Worm (Caenorhabditis elegans) whole organism, young adult: ENCODE results near the gene C06E8.5.

Experiments used
- B0336.3 ChIP-seq: fragments of 200-800 bp; sonication (Bioruptor generic); IDR thresholded peaks from 2 replicates; pipeline ENCODE4 v1.3.6; 2022; ENCODE audit warnings: missing genetic modification characterization, missing compliant biosample characterization
- F23B12.7 ChIP-seq: sonication (generic microtip); optimal IDR thresholded peaks from 2 replicates; lab custom pipeline; 2017; ENCODE audit warnings: missing genetic modification characterization, mild to moderate bottlenecking, missing compliant biosample characterization, antibody characterized with exemption, moderate library complexity; ENCODE audit not compliant: insufficient read depth
- F33H1.4 ChIP-seq: fragments of 200-800 bp; sonication (Bioruptor generic); IDR thresholded peaks from 2 replicates; pipeline ENCODE4 v1.3.6; 2022; ENCODE audit warnings: missing genetic modification reagents, missing genetic modification characterization, missing compliant biosample characterization
- F39B2.1 ChIP-seq: fragments of 200-800 bp; sonication (Bioruptor generic); IDR thresholded peaks from 2 replicates; pipeline ENCODE4 v1.3.6; 2022; ENCODE audit warnings: missing genetic modification reagents, missing genetic modification characterization, missing compliant biosample characterization
- F57A8.1 ChIP-seq: fragments of 200-800 bp; sonication (Bioruptor generic); optimal IDR thresholded peaks from 2 replicates; lab custom pipeline; 2018; ENCODE audit warnings: mild to moderate bottlenecking, missing genetic modification characterization, moderate library complexity, missing compliant biosample characterization
- T26A5.8 ChIP-seq: sonication (generic microtip); optimal IDR thresholded peaks from 2 replicates; lab custom pipeline; 2016; ENCODE audit warnings: missing genetic modification characterization, missing compliant biosample characterization
- Y79H2A.3 ChIP-seq: fragments of 200-800 bp; sonication (Bioruptor generic); conservative IDR thresholded peaks from 2 replicates; pipeline ENCODE4 v1.3.6; 2022; ENCODE audit warnings: missing genetic modification reagents, missing genetic modification characterization, missing compliant biosample characterization
- ZK185.1 ChIP-seq: sonication (generic microtip); optimal IDR thresholded peaks from 2 replicates; lab custom pipeline; 2016; ENCODE audit warnings: mild to moderate bottlenecking, missing genetic modification characterization, missing compliant biosample characterization; ENCODE audit not compliant: poor library complexity, severe bottlenecking
- aptf-3 ChIP-seq: fragments of 200-800 bp; sonication (Bioruptor generic); IDR thresholded peaks from 2 replicates; pipeline ENCODE4 v1.3.6; 2022; ENCODE audit warnings: missing genetic modification characterization, missing compliant biosample characterization
- attf-3 ChIP-seq: fragments of 200-800 bp; sonication (Bioruptor generic); conservative IDR thresholded peaks from 2 replicates; pipeline ENCODE4 v1.3.6; 2022; ENCODE audit warnings: missing genetic modification reagents, missing genetic modification characterization, missing compliant biosample characterization
- attf-6 ChIP-seq: fragments of 200-800 bp; sonication (Bioruptor generic); IDR thresholded peaks from 2 replicates; pipeline ENCODE4 v1.3.6; 2022; ENCODE audit warnings: missing genetic modification reagents, missing genetic modification characterization, missing compliant biosample characterization
- bed-2 ChIP-seq: fragments of 200-800 bp; sonication (Bioruptor generic); IDR thresholded peaks from 2 replicates; pipeline ENCODE4 v1.3.6; 2022; ENCODE audit warnings: missing genetic modification reagents, missing genetic modification characterization, missing compliant biosample characterization
- ceh-100 ChIP-seq: fragments of 200-800 bp; sonication (Bioruptor generic); IDR thresholded peaks from 2 replicates; pipeline ENCODE4 v1.3.6; 2022; ENCODE audit warnings: missing genetic modification reagents, missing genetic modification characterization, missing compliant biosample characterization
- ceh-27 ChIP-seq: fragments of 200-800 bp; sonication (Bioruptor generic); optimal IDR thresholded peaks from 2 replicates; lab custom pipeline; 2018; ENCODE audit warnings: mild to moderate bottlenecking, missing genetic modification characterization, moderate library complexity, missing compliant biosample characterization
- ceh-40 ChIP-seq: fragments of 200-800 bp; sonication (Bioruptor generic); IDR thresholded peaks from 2 replicates; pipeline ENCODE4 v1.3.6; 2022; ENCODE audit warnings: missing genetic modification characterization, missing compliant biosample characterization
- ceh-91 ChIP-seq: fragments of 200-800 bp; sonication (Bioruptor generic); IDR thresholded peaks from 2 replicates; pipeline ENCODE4 v1.3.6; 2022; ENCODE audit warnings: missing genetic modification reagents, missing genetic modification characterization, missing compliant biosample characterization
- chd-7 ChIP-seq: sonication (generic microtip); optimal IDR thresholded peaks from 2 replicates; lab custom pipeline; 2016; ENCODE audit warnings: mild to moderate bottlenecking, missing genetic modification characterization, moderate library complexity, missing compliant biosample characterization
- die-1 ChIP-seq: sonication (generic microtip); optimal IDR thresholded peaks from 2 replicates; lab custom pipeline; 2016; ENCODE audit warnings: missing genotype, mild to moderate bottlenecking, missing genetic modification characterization, missing compliant biosample characterization
- egrh-3 ChIP-seq: fragments of 200-800 bp; sonication (Bioruptor generic); IDR thresholded peaks from 2 replicates; pipeline ENCODE4 v1.3.6; 2022; ENCODE audit warnings: missing genetic modification reagents, missing genetic modification characterization, missing compliant biosample characterization
- him-1 ChIP-seq: sonication (generic microtip); optimal IDR thresholded peaks from 2 replicates; lab custom pipeline; 2016; ENCODE audit warnings: missing genotype, missing genetic modification reagents, missing genetic modification characterization, missing compliant biosample characterization
- hlh-12 ChIP-seq: sonication (generic microtip); optimal IDR thresholded peaks from 2 replicates; lab custom pipeline; 2016; ENCODE audit warnings: missing genetic modification characterization, missing compliant biosample characterization
- hsf-1 ChIP-seq: fragments of 200-800 bp; sonication (Bioruptor generic); IDR thresholded peaks from 2 replicates; pipeline ENCODE4 v1.3.6; 2022; ENCODE audit warnings: missing genetic modification reagents, missing genetic modification characterization, missing compliant biosample characterization
- lag-1 ChIP-seq: fragments of 200-800 bp; sonication (Bioruptor generic); IDR thresholded peaks from 2 replicates; pipeline ENCODE4 v1.3.6; 2022; ENCODE audit warnings: missing genetic modification reagents, missing genetic modification characterization, missing compliant biosample characterization
- let-526 ChIP-seq: fragments of 200-800 bp; sonication (Bioruptor generic); IDR thresholded peaks from 2 replicates; pipeline ENCODE4 v1.3.6; 2022; ENCODE audit warnings: missing genetic modification reagents, missing genetic modification characterization, missing compliant biosample characterization
- let-607 ChIP-seq, 2 experiments: fragments of 200-800 bp in 1 of 2; sonication (Bioruptor generic) in 1 of 2; sonication (generic microtip) in 1 of 2; optimal IDR thresholded peaks; 2 replicates each; lab custom pipeline; 2016 to 2018; ENCODE audit warnings: mild to moderate bottlenecking in 2 of 2, missing compliant biosample characterization in 2 of 2, missing genetic modification characterization in 2 of 2, moderate library complexity in 2 of 2, missing genotype in 1 of 2
- lin-54 ChIP-seq: fragments of 200-800 bp; sonication (Bioruptor generic); optimal IDR thresholded peaks from 2 replicates; lab custom pipeline; 2018; ENCODE audit warnings: mild to moderate bottlenecking, missing genetic modification characterization, missing compliant biosample characterization
- lsy-27 ChIP-seq: sonication (generic microtip); optimal IDR thresholded peaks from 2 replicates; lab custom pipeline; 2017; ENCODE audit warnings: missing genetic modification characterization, mild to moderate bottlenecking, missing compliant biosample characterization, antibody characterized with exemption, missing genotype, borderline replicate concordance; ENCODE audit not compliant: insufficient read depth
- madf-3 ChIP-seq: fragments of 200-800 bp; sonication (Bioruptor generic); IDR thresholded peaks from 2 replicates; pipeline ENCODE4 v1.3.6; 2022; ENCODE audit warnings: missing genetic modification reagents, missing genetic modification characterization, missing compliant biosample characterization
- madf-6 ChIP-seq: fragments of 200-800 bp; sonication (Bioruptor generic); IDR thresholded peaks from 2 replicates; pipeline ENCODE4 v1.3.6; 2022; ENCODE audit warnings: missing genetic modification reagents, missing genetic modification characterization, missing compliant biosample characterization
- mcd-1 ChIP-seq: fragments of 200-800 bp; sonication (Bioruptor generic); IDR thresholded peaks from 2 replicates; pipeline ENCODE4 v1.3.6; 2022; ENCODE audit warnings: missing genetic modification reagents, missing genetic modification characterization, missing compliant biosample characterization
- nfya-2 ChIP-seq: fragments of 200-800 bp; sonication (Bioruptor generic); IDR thresholded peaks from 2 replicates; pipeline ENCODE4 v1.3.6; 2022; ENCODE audit warnings: missing genetic modification reagents, missing genetic modification characterization, missing compliant biosample characterization
- nhr-179 ChIP-seq: sonication (generic microtip); optimal IDR thresholded peaks from 2 replicates; lab custom pipeline; 2016; ENCODE audit warnings: mild to moderate bottlenecking, missing genetic modification characterization, missing compliant biosample characterization
- nhr-80 ChIP-seq: sonication (generic microtip); optimal IDR thresholded peaks from 2 replicates; lab custom pipeline; 2016; ENCODE audit warnings: missing genetic modification characterization, missing compliant biosample characterization
- rcor-1 ChIP-seq: fragments of 200-800 bp; sonication (Bioruptor generic); IDR thresholded peaks from 2 replicates; pipeline ENCODE4 v1.3.6; 2022; ENCODE audit warnings: missing genetic modification reagents, missing genetic modification characterization, missing compliant biosample characterization
- snpc-1.1 ChIP-seq: sonication (generic microtip); optimal IDR thresholded peaks from 2 replicates; lab custom pipeline; 2017; ENCODE audit warnings: missing genetic modification characterization, mild to moderate bottlenecking, missing compliant biosample characterization, antibody characterized with exemption, moderate library complexity, missing genotype, missing genetic modification reagents; ENCODE audit not compliant: insufficient read depth
- snpc-1.3 ChIP-seq: sonication (generic microtip); optimal IDR thresholded peaks from 2 replicates; lab custom pipeline; 2017; ENCODE audit warnings: missing genetic modification characterization, mild to moderate bottlenecking, missing compliant biosample characterization, antibody characterized with exemption, moderate library complexity, missing genotype, missing genetic modification reagents; ENCODE audit not compliant: insufficient read depth
- snpc-3.4 ChIP-seq: sonication (generic microtip); optimal IDR thresholded peaks from 2 replicates; lab custom pipeline; 2017; ENCODE audit warnings: missing genetic modification characterization, mild to moderate bottlenecking, missing compliant biosample characterization, antibody characterized with exemption, moderate library complexity, missing genotype, missing genetic modification reagents
- snpc-4 ChIP-seq, 5 experiments: fragments of 150-350 bp in 1 of 5; sonication (generic microtip) in 4 of 5; optimal IDR thresholded peaks; 2 replicates each; lab custom pipeline; 2014 to 2018; ENCODE audit warnings: missing genetic modification characterization in 5 of 5, missing biosample characterization in 3 of 5, antibody characterized with exemption in 2 of 5, mild to moderate bottlenecking in 2 of 5, missing compliant biosample characterization in 2 of 5, missing genotype in 2 of 5, moderate library complexity in 2 of 5, missing genetic modification reagents in 1 of 5
- somi-1 ChIP-seq: fragments of 200-800 bp; sonication (Bioruptor generic); optimal IDR thresholded peaks from 2 replicates; lab custom pipeline; 2018; ENCODE audit warnings: mild to moderate bottlenecking, missing genetic modification characterization, missing compliant biosample characterization
- unc-130 ChIP-seq: sonication (generic microtip); optimal IDR thresholded peaks from 2 replicates; lab custom pipeline; 2016; ENCODE audit warnings: missing genetic modification reagents, missing genetic modification characterization, missing compliant biosample characterization
- zfh-2 ChIP-seq: fragments of 200-800 bp; sonication (Bioruptor generic); conservative IDR thresholded peaks from 2 replicates; pipeline ENCODE4 v1.3.6; 2022; ENCODE audit warnings: missing genetic modification reagents, missing genetic modification characterization, missing compliant biosample characterization
- zim-3 ChIP-seq: sonication (generic microtip); optimal IDR thresholded peaks from 2 replicates; lab custom pipeline; 2017; ENCODE audit warnings: mild to moderate bottlenecking, missing genetic modification characterization, moderate library complexity, missing compliant biosample characterization
- ztf-26 ChIP-seq: sonication (generic microtip); optimal IDR thresholded peaks from 2 replicates; lab custom pipeline; 2017; ENCODE audit warnings: missing genetic modification characterization, missing compliant biosample characterization
- ztf-6 ChIP-seq: fragments of 200-800 bp; sonication (Bioruptor generic); IDR thresholded peaks from 2 replicates; pipeline ENCODE4 v1.3.6; 2022; ENCODE audit warnings: missing genetic modification reagents, missing genetic modification characterization, missing compliant biosample characterization

Gene C06E8.5

ce11 chrIII:7032070-7032469 is 26.8 kb upstream of the C06E8.5 start:
- TF ChIP-seq snpc-3.4 = no peak

ce11 chrIII:7030044-7030804 is 25.0 kb upstream of the C06E8.5 start:
- TF ChIP-seq let-607 (tag; optimal IDR thresholded peaks at IDR 0.05; lab: Kevin White, UChicago) = peak in 1 of 2 experiments; percentile 30
- no peak for TF ChIP-seq madf-3 (GFP tag; lab: Robert Waterston, UW)
- no peak for TF ChIP-seq him-1
- TF ChIP-seq attf-6 (GFP tag; lab: Robert Waterston, UW) = no peak
- no peak for TF ChIP-seq nfya-2 (GFP tag; lab: Robert Waterston, UW)
- peak; percentile 14 for TF ChIP-seq snpc-1.3 (tag; lab: Kevin White, UChicago)
- TF ChIP-seq lsy-27 (tag; lab: Kevin White, UChicago) = no peak
- no peak for TF ChIP-seq ceh-91
- no peak for TF ChIP-seq ztf-6 (GFP tag; lab: Robert Waterston, UW)
- no peak for TF ChIP-seq aptf-3 (GFP tag; lab: Robert Waterston, UW)
- TF ChIP-seq ceh-27 (GFP tag; lab: Kevin White, UChicago) = no peak
- no peak for TF ChIP-seq egrh-3 (GFP tag; lab: Robert Waterston, UW)
- no peak for TF ChIP-seq nhr-179 (tag; lab: Kevin White, UChicago)
- no peak for TF ChIP-seq ztf-26
- no peak for TF ChIP-seq ZK185.1 (tag; lab: Kevin White, UChicago)
- TF ChIP-seq attf-3 = 0 out of 2 replicates have a peak, but pooled peaks have one; percentile 35
- no peak for TF ChIP-seq rcor-1 (GFP tag; lab: Robert Waterston, UW)
- TF ChIP-seq snpc-1.1 (tag; lab: Kevin White, UChicago) = peak; percentile 92
- no peak for TF ChIP-seq chd-7 (tag; lab: Kevin White, UChicago)
- TF ChIP-seq T26A5.8 (tag; lab: Kevin White, UChicago) = no peak
- TF ChIP-seq Y79H2A.3 (GFP tag; lab: Robert Waterston, UW) = no peak
- no peak for TF ChIP-seq hsf-1 (GFP tag; lab: Robert Waterston, UW)
- peak; percentile 84 for TF ChIP-seq snpc-4 (GFP tag; optimal IDR thresholded peaks at IDR 0.05; lab: Kevin White, UChicago)
- TF ChIP-seq snpc-4 (tag; optimal IDR thresholded peaks at IDR 0.05; lab: Kevin White, UChicago) = peak; percentile 91 to 94 (median 92)
- TF ChIP-seq hlh-12 (tag; lab: Kevin White, UChicago) = no peak
- no peak for TF ChIP-seq mcd-1
- 0 out of 2 replicates have a peak, but pooled peaks have one; percentile 19 for TF ChIP-seq madf-6 (GFP tag; lab: Robert Waterston, UW)
- no peak for TF ChIP-seq somi-1 (GFP tag; lab: Kevin White, UChicago)
- no peak for TF ChIP-seq lag-1 (GFP tag; lab: Robert Waterston, UW)
- TF ChIP-seq die-1 (tag; lab: Kevin White, UChicago) = peak; percentile 27
- TF ChIP-seq F39B2.1 = no peak
- peak; percentile 19 for TF ChIP-seq F23B12.7 (tag; lab: Kevin White, UChicago)
- no peak for TF ChIP-seq zfh-2 (GFP tag; lab: Robert Waterston, UW)
- TF ChIP-seq unc-130 (GFP tag; lab: Kevin White, UChicago) = no peak
- TF ChIP-seq zim-3 (tag; lab: Kevin White, UChicago) = peak; percentile 27
- peak; percentile 48; the same call in 1 of the 2 replicates for TF ChIP-seq B0336.3 (GFP tag; lab: Robert Waterston, UW)
- TF ChIP-seq F33H1.4 = no peak
- TF ChIP-seq nhr-80 (tag; lab: Kevin White, UChicago) = peak; percentile 81
- no peak for TF ChIP-seq bed-2 (GFP tag; lab: Robert Waterston, UW)
- peak; percentile 26 for TF ChIP-seq lin-54
- no peak for TF ChIP-seq ceh-40 (GFP tag; lab: Robert Waterston, UW)
- no peak for TF ChIP-seq F57A8.1 (GFP tag; lab: Kevin White, UChicago)
- peak; percentile 45; the same call in 1 of the 2 replicates for TF ChIP-seq let-526 (GFP tag; lab: Robert Waterston, UW)
- no peak for TF ChIP-seq ceh-100 (GFP tag; lab: Robert Waterston, UW)
